Fruit fly (Drosophila melanogaster): Measurements from ENCODE around the gene eRF3.

Gene eRF3

DNA sequence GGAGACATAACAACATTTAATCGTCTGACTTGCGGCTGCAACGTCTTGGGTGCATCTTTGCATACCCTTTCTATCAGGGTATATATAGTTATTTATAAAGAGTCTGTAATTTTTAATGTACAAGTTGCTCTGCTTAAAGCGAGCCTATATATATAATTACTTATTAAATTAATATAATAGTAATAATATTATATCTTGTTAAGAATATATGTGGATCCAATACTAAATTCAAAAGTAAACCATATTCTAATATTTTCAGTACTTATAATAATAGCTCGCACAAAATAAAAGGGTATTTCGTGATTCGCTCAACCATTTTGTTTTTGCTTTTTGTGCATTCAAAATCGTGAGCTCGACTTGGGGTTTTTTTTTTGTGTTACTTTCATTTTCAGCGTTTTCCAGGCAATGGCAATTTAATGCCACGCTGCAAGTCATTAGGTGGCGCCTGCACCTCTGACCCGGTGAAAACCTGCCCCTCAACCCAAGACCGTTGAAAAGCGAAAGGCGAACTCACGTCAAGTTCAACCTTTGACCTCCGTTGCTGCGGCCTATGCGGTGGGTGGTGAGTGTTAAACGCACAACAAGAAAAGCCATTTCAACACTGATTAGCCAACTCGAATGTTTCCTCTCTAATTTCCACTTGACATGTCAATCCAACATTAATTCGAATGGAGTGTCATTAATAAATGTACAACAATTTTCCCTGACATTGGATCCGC lies 51.8 kb downstream of the eRF3 start (continued):
- peak; percentile 48 for TF ChIP-seq CG2712 (tag; optimal IDR thresholded peaks at IDR 0.05)
- TF ChIP-seq Sox102F (GFP tag; optimal IDR thresholded peaks at IDR 0.05) = peak; percentile 43
- no peak for TF ChIP-seq Asciz (GFP tag; optimal IDR thresholded peaks at IDR 0.05)
- peak; percentile 15 for TF ChIP-seq CG17359 (tag; optimal IDR thresholded peaks at IDR 0.05)
- no peak for TF ChIP-seq esg (GFP tag; conservative IDR thresholded peaks at IDR 0.05)
- TF ChIP-seq CG15011 (GFP tag; optimal IDR thresholded peaks at IDR 0.05) = no peak
- no peak for TF ChIP-seq pzg (GFP tag; optimal IDR thresholded peaks at IDR 0.05)
- peak; percentile 3 for TF ChIP-seq unpg (GFP tag; optimal IDR thresholded peaks at IDR 0.05)
- TF ChIP-seq repo (GFP tag; optimal IDR thresholded peaks at IDR 0.05) = no peak
- no peak for TF ChIP-seq CG31441 (GFP tag; IDR thresholded peaks at IDR 0.05)
- no peak for TF ChIP-seq CG11093 (GFP tag; IDR thresholded peaks at IDR 0.05)
- TF ChIP-seq ro (GFP tag; IDR thresholded peaks at IDR 0.05) = no peak
- TF ChIP-seq zfh2 (GFP tag; optimal IDR thresholded peaks at IDR 0.05) = no peak
- TF ChIP-seq fd102C (GFP tag; optimal IDR thresholded peaks at IDR 0.05) = no peak
- no peak for TF ChIP-seq Nf-YB (GFP tag; optimal IDR thresholded peaks at IDR 0.05)
- TF ChIP-seq E2f2 (GFP tag; IDR thresholded peaks at IDR 0.05) = no peak
- TF ChIP-seq gem (tag; optimal IDR thresholded peaks at IDR 0.05) = peak; percentile 39
- no peak for TF ChIP-seq ems (GFP tag; optimal IDR thresholded peaks at IDR 0.05)

DNA sequence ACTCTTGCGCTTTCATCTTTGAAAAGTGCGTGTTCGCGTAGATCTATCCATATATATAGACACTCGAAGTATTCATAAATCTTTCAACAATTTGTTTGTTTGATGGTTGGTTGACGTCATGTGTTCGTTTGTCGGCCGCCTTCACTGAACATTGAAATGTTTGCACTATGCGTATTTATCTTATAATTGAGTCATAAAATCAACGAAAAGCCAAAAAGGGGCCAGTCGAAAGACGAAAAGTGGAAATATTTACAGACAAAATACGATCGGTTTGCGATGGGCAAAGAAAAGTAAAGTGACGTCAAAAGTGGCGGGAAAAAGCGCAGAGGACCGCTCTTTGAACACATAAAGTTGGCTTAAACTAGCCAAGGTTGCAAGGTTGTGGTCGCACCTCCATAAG lies 53.1 kb downstream of the eRF3 start:
- no peak for TF ChIP-seq kah (GFP tag; optimal IDR thresholded peaks at IDR 0.05)
- peak; percentile 38; the same call in 1 of the 2 replicates for TF ChIP-seq vvl (GFP tag; IDR thresholded peaks at IDR 0.05)
- peak; percentile 46 for TF ChIP-seq CG17385 (GFP tag; optimal IDR thresholded peaks at IDR 0.05)
- TF ChIP-seq sim (GFP tag; IDR thresholded peaks at IDR 0.05) = no peak
- no peak for TF ChIP-seq Chrac-16 (GFP tag; optimal IDR thresholded peaks at IDR 0.05)
- TF ChIP-seq bsh (GFP tag; optimal IDR thresholded peaks at IDR 0.05) = peak in 1 of 2 experiments; percentile 62
- TF ChIP-seq CG8089 (GFP tag; optimal IDR thresholded peaks at IDR 0.05) = no peak
- peak; percentile 43 for TF ChIP-seq CG2712 (tag; optimal IDR thresholded peaks at IDR 0.05)
- no peak for TF ChIP-seq CG30431 (GFP tag; optimal IDR thresholded peaks at IDR 0.05)
- no peak for TF ChIP-seq CG17612 (GFP tag; IDR thresholded peaks at IDR 0.05)
- no peak for TF ChIP-seq HLH54F (GFP tag; optimal IDR thresholded peaks at IDR 0.05)
- TF ChIP-seq fd102C (GFP tag; optimal IDR thresholded peaks at IDR 0.05) = peak; percentile 47
- peak; percentile 74 for TF ChIP-seq CG17568 (GFP tag; optimal IDR thresholded peaks at IDR 0.05)
- TF ChIP-seq CG7987 (GFP tag; optimal IDR thresholded peaks at IDR 0.05) = no peak
- TF ChIP-seq lbe (GFP tag; optimal IDR thresholded peaks at IDR 0.05) = no peak
- peak; percentile 81 for TF ChIP-seq Asciz (GFP tag; optimal IDR thresholded peaks at IDR 0.05)
- peak; percentile 79 for TF ChIP-seq fd64A (GFP tag; optimal IDR thresholded peaks at IDR 0.05)
- TF ChIP-seq CG32772 (GFP tag; IDR thresholded peaks at IDR 0.05) = no peak
- TF ChIP-seq hth (optimal IDR thresholded peaks at IDR 0.05) = no peak
- no peak for TF ChIP-seq Side (GFP tag; optimal IDR thresholded peaks at IDR 0.05)
- peak; percentile 71 for TF ChIP-seq wek (GFP tag; optimal IDR thresholded peaks at IDR 0.05)
- TF ChIP-seq CG8359 (GFP tag; optimal IDR thresholded peaks at IDR 0.05; ENCODE audit: borderline replicate concordance) = peak; percentile 39
- TF ChIP-seq slou (GFP tag; optimal IDR thresholded peaks at IDR 0.05) = no peak
- TF ChIP-seq PHDP (tag; optimal IDR thresholded peaks at IDR 0.05) = peak; percentile 62
- peak; percentile 66 for TF ChIP-seq CrebB (tag; optimal IDR thresholded peaks at IDR 0.05)
- TF ChIP-seq fd3F (GFP tag; optimal IDR thresholded peaks at IDR 0.05) = no peak
- no peak for TF ChIP-seq Dip2 (GFP tag; IDR thresholded peaks at IDR 0.05)
- no peak for TF ChIP-seq CG9437 (GFP tag; optimal IDR thresholded peaks at IDR 0.05)
- TF ChIP-seq CG1647 (GFP tag; optimal IDR thresholded peaks at IDR 0.05) = no peak
- peak; percentile 8 for TF ChIP-seq abd-A (tag; optimal IDR thresholded peaks at IDR 0.05)
- no peak for TF ChIP-seq dati (GFP tag; IDR thresholded peaks at IDR 0.05)
- TF ChIP-seq CG13296 (GFP tag; optimal IDR thresholded peaks at IDR 0.05) = no peak
- no peak for TF ChIP-seq CG9876 (GFP tag; optimal IDR thresholded peaks at IDR 0.05)
- no peak for TF ChIP-seq Oli (tag; optimal IDR thresholded peaks at IDR 0.05)

Data from whole organism, embryonic.